Worm (Caenorhabditis elegans) whole organism, midembryonic: Measurements from ENCODE around the gene pmp-5.

Experiments used
- T22C8.4 ChIP-seq: fragments of 200-800 bp; sonication (Bioruptor generic); IDR thresholded peaks from 2 replicates; pipeline ENCODE4 v1.3.6; 2022; ENCODE audit warnings: missing genetic modification characterization, missing compliant biosample characterization
- klf-2 ChIP-seq: fragments of 200-800 bp; sonication (Bioruptor generic); conservative IDR thresholded peaks from 2 replicates; pipeline ENCODE4 v1.3.6; 2022; ENCODE audit warnings: missing genetic modification reagents, missing genetic modification characterization, missing compliant biosample characterization
- ref-1 ChIP-seq: fragments of 200-800 bp; sonication (Bioruptor generic); conservative IDR thresholded peaks from 2 replicates; pipeline ENCODE4 v1.3.6; 2022; ENCODE audit warnings: missing genetic modification reagents, missing genetic modification characterization, missing compliant biosample characterization
- ztf-23 ChIP-seq: fragments of 200-800 bp; sonication (Bioruptor generic); IDR thresholded peaks from 2 replicates; pipeline ENCODE4 v1.3.6; 2022; ENCODE audit warnings: missing genetic modification reagents, missing genetic modification characterization, missing compliant biosample characterization

DNA sequence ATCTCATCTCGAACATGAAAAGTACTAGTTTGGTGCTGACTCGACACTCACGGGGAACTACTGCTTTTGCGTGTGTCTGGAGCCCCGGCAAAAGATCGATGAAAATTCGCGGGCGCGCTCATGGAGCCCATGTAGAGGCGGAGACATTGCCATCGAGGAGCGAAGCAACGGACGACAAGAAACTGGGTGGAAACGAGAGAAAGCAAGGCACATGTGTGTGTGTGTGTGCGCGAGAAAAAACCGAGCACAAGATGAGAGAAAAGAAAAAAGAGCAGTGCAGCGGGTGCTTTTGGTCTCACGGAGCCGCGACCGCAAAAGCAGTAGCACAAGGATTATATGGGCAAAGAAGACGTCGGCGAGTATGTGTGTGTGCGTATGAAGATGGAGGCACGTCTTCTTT is 6.8 kb downstream of the pmp-5 start:
- TF ChIP-seq ref-1 (GFP tag; lab: Robert Waterston, UW) (no peak), T22C8.4 (GFP tag; lab: Robert Waterston, UW) (no peak), ztf-23 (GFP tag; lab: Robert Waterston, UW) (no peak), klf-2 (GFP tag; lab: Robert Waterston, UW) (no peak)
